Fruit fly (Drosophila melanogaster): ENCODE measurements around the gene CG33272.

Gene CG33272

DNA sequence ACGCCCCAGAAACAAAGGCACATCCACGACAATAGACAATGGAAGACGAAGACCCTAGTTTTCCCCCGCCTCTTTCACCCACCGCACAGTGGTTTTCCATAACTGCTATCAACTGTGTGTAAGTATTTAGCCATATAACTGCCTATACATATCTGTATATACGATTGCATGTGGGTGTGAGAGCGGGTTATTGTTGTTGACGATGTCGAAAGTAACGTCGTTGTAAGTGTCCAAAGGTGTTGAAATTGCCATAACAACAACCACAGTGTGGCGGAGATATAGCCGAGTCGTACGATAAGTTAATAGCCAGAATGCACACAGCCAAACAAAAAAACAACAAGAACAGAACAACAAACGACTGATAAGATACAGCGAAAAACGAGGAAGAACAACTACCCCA, 20.9 kb upstream of the CG33272 start:
- TF ChIP-seq rgr (GFP tag; optimal IDR thresholded peaks at IDR 0.05), result no peak
- no peak for TF ChIP-seq OdsH (GFP tag; optimal IDR thresholded peaks at IDR 0.05)
- no peak for TF ChIP-seq jim (GFP tag; optimal IDR thresholded peaks at IDR 0.05)
- no peak for TF ChIP-seq ey (GFP tag; optimal IDR thresholded peaks at IDR 0.05)
- TF ChIP-seq Rel (GFP tag; optimal IDR thresholded peaks at IDR 0.05), result no peak
- peak; percentile 65 for TF ChIP-seq Rel (tag; optimal IDR thresholded peaks at IDR 0.05)
- TF ChIP-seq GATAd (GFP tag; optimal IDR thresholded peaks at IDR 0.05), result no peak
- no peak for TF ChIP-seq usp (GFP tag; optimal IDR thresholded peaks at IDR 0.05)
- TF ChIP-seq h (GFP tag; optimal IDR thresholded peaks at IDR 0.05), result peak; percentile 18
- TF ChIP-seq Abd-B (GFP tag; optimal IDR thresholded peaks at IDR 0.05), result no peak
- TF ChIP-seq CG32264 (GFP tag; optimal IDR thresholded peaks at IDR 0.05), result no peak
- TF ChIP-seq fru (GFP tag; optimal IDR thresholded peaks at IDR 0.05), result peak; percentile 62
- no peak for TF ChIP-seq Jra (GFP tag; optimal IDR thresholded peaks at IDR 0.05)
- no peak for TF ChIP-seq N (GFP tag; optimal IDR thresholded peaks at IDR 0.05)
- no peak for TF ChIP-seq woc (GFP tag; optimal IDR thresholded peaks at IDR 0.05)
- no peak for TF ChIP-seq lola (GFP tag; optimal IDR thresholded peaks at IDR 0.05)
- no peak for TF ChIP-seq Vsx2 (GFP tag; optimal IDR thresholded peaks at IDR 0.05; ENCODE audit: partially characterized antibody)
- TF ChIP-seq HLH106 (tag; optimal IDR thresholded peaks at IDR 0.05), result no peak
- TF ChIP-seq Sp1 (GFP tag; optimal IDR thresholded peaks at IDR 0.05), result no peak
- no peak for TF ChIP-seq sage (GFP tag; optimal IDR thresholded peaks at IDR 0.05)
- no peak for TF ChIP-seq CG9705 (GFP tag; optimal IDR thresholded peaks at IDR 0.05)
- no peak for TF ChIP-seq Dif (GFP tag; optimal IDR thresholded peaks at IDR 0.05; ENCODE audit: partially characterized antibody)

DNA sequence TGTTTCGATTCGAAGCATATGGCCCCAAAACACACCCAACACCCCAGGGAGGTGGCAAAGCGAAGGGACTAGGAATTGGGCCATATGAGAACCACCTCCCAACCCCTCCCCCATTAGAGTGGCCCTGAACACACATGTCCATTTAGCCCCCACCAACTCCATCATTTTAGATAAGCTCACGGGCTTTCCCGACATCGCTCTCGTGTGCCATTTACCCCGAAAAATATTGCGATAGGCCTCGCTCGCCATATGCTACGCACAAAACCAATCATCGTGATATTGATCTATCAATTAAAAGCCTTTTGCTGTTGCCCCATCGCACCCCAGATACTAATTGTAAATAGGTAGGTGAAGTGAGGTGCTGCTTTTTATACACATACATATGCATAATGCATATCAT, 20.0 kb upstream of the CG33272 start:
- TF ChIP-seq Rel (GFP tag; optimal IDR thresholded peaks at IDR 0.05), result no peak
- peak; percentile 92 for TF ChIP-seq Rel (tag; optimal IDR thresholded peaks at IDR 0.05)
- TF ChIP-seq sv (GFP tag; optimal IDR thresholded peaks at IDR 0.05), result no peak

DNA sequence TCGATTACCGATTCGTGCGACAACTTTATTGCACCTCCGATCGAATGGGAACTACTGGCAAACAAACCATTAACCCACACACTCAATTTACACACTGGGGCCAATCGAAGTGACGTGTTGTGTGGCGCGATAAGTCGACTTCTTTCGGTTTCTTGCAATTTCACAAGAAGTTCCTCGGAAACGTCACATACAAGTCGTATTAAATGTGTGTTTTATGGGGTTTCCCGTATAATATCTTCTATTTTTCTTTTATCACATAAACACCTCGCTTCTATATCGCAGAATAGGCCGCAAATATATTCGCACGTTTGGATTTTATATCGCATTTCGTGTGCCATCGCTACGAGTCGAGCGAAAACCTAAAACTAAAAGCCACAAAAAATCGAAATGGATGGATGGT, 19.3 kb upstream of the CG33272 start:
- TF ChIP-seq Rel (GFP tag; optimal IDR thresholded peaks at IDR 0.05) (no peak), Rel (tag; optimal IDR thresholded peaks at IDR 0.05) (peak; percentile 92), Vsx2 (GFP tag; optimal IDR thresholded peaks at IDR 0.05; ENCODE audit: partially characterized antibody) (no peak), N (GFP tag; optimal IDR thresholded peaks at IDR 0.05) (no peak)

DNA sequence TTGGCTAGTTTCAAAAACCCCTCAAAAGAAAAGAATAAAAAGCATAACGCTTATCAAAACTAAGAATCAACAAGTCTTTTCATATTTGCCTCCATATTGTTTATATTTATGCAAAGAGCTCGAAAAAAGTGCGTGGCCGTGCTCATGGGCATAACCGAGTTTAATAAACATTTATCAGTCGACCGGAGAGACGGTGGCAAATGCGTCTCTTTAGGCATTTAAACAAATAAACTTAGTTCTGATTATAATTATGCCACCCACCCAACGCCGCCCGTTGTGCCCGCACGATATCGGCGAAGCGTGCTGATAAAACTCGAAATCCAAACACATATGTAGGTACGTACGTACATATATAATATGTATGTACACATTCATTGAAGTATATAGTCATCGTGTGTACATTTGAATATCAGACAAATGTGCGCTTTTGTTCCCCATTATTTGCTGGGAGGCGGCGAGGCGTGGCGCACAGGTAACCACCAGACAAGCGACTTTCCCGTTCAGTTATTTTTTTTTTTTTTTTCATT, 18.1 kb upstream of the CG33272 start:
- TF ChIP-seq rgr (GFP tag; optimal IDR thresholded peaks at IDR 0.05) (peak; percentile 35), dmrt93B (GFP tag; optimal IDR thresholded peaks at IDR 0.05) (no peak), dl (GFP tag; optimal IDR thresholded peaks at IDR 0.05; ENCODE audit: insufficient read depth in 1 of 2, partially characterized antibody in 2 of 2) (no peak), GATAd (GFP tag; optimal IDR thresholded peaks at IDR 0.05) (no peak), CG9705 (GFP tag; optimal IDR thresholded peaks at IDR 0.05) (no peak), sage (GFP tag; optimal IDR thresholded peaks at IDR 0.05) (no peak), ey (GFP tag; optimal IDR thresholded peaks at IDR 0.05) (no peak), pan (optimal IDR thresholded peaks at IDR 0.05) (no peak), brk (GFP tag; optimal IDR thresholded peaks at IDR 0.05) (no peak), foxo (GFP tag; optimal IDR thresholded peaks at IDR 0.05) (peak in 1 of 2 experiments; percentile 6), sv (GFP tag; optimal IDR thresholded peaks at IDR 0.05) (no peak), Rel (GFP tag; optimal IDR thresholded peaks at IDR 0.05) (no peak), Rel (tag; optimal IDR thresholded peaks at IDR 0.05) (peak; percentile 36), usp (GFP tag; optimal IDR thresholded peaks at IDR 0.05) (no peak), CrebA (GFP tag; optimal IDR thresholded peaks at IDR 0.05; ENCODE audit: borderline replicate concordance) (no peak), Abd-B (GFP tag; optimal IDR thresholded peaks at IDR 0.05) (no peak), Hr83 (GFP tag; optimal IDR thresholded peaks at IDR 0.05; ENCODE audit: poor library complexity, severe bottlenecking) (peak; percentile 40), Sp1 (GFP tag; optimal IDR thresholded peaks at IDR 0.05) (no peak), Hnf4 (GFP tag; optimal IDR thresholded peaks at IDR 0.05) (no peak), HLH106 (tag; optimal IDR thresholded peaks at IDR 0.05) (no peak), h (GFP tag; optimal IDR thresholded peaks at IDR 0.05) (peak; percentile 54), fru (GFP tag; optimal IDR thresholded peaks at IDR 0.05) (peak; percentile 28), OdsH (GFP tag; optimal IDR thresholded peaks at IDR 0.05) (peak; percentile 28), Hr78 (GFP tag; optimal IDR thresholded peaks at IDR 0.05) (no peak), br (GFP tag; optimal IDR thresholded peaks at IDR 0.05) (peak; percentile 22)

Data from whole organism, wandering third instar larva.